Worm (Caenorhabditis elegans) whole organism, L3 larva: ENCODE measurements around the gene C05B5.17.

Experiments used
- ZK546.5 ChIP-seq: sonication (generic microtip); optimal IDR thresholded peaks from 2 replicates; lab custom pipeline; 2017; ENCODE audit warnings: missing biosample characterization, missing genetic modification characterization
- aly-2 ChIP-seq: fragments of 150-350 bp; optimal IDR thresholded peaks from 2 replicates; lab custom pipeline; 2014; ENCODE audit warnings: missing biosample characterization, missing genetic modification characterization
- ama-1 ChIP-seq: fragments of 150-350 bp; optimal IDR thresholded peaks from 2 replicates; lab custom pipeline; 2018
- lin-15B ChIP-seq: fragments of 150-350 bp; optimal IDR thresholded peaks from 2 replicates; lab custom pipeline; 2014; ENCODE audit warnings: missing biosample characterization, missing genetic modification characterization
- mdl-1 ChIP-seq: fragments of 150-350 bp; optimal IDR thresholded peaks from 2 replicates; lab custom pipeline; 2014; ENCODE audit warnings: missing biosample characterization, missing genetic modification characterization
- nhr-11 ChIP-seq: fragments of 150-350 bp; optimal IDR thresholded peaks from 2 replicates; lab custom pipeline; 2014; ENCODE audit warnings: missing biosample characterization, missing genetic modification characterization
- nhr-23 ChIP-seq: fragments of 150-350 bp; optimal IDR thresholded peaks from 2 replicates; lab custom pipeline; 2014; ENCODE audit warnings: missing biosample characterization, missing genetic modification reagents, missing genetic modification characterization
- nhr-237 ChIP-seq: fragments of 150-350 bp; optimal IDR thresholded peaks from 2 replicates; lab custom pipeline; 2014; ENCODE audit warnings: missing biosample characterization, missing genetic modification characterization
- pha-4 ChIP-seq: fragments of 150-350 bp; optimal IDR thresholded peaks from 2 replicates; lab custom pipeline; 2014; ENCODE audit warnings: missing biosample characterization, missing genetic modification reagents, missing genetic modification characterization
- unc-39 ChIP-seq: sonication (generic microtip); optimal IDR thresholded peaks from 4 replicates; lab custom pipeline; 2017; ENCODE audit warnings: missing biosample characterization, missing genetic modification characterization
- unc-62 ChIP-seq: fragments of 150-350 bp; sonication (generic microtip); optimal IDR thresholded peaks from 4 replicates; lab custom pipeline; 2014; ENCODE audit warnings: missing biosample characterization, missing genetic modification reagents, missing genetic modification characterization
- zag-1 ChIP-seq: fragments of 150-350 bp; optimal IDR thresholded peaks from 2 replicates; lab custom pipeline; 2014; ENCODE audit warnings: missing biosample characterization, missing genetic modification characterization

DNA sequence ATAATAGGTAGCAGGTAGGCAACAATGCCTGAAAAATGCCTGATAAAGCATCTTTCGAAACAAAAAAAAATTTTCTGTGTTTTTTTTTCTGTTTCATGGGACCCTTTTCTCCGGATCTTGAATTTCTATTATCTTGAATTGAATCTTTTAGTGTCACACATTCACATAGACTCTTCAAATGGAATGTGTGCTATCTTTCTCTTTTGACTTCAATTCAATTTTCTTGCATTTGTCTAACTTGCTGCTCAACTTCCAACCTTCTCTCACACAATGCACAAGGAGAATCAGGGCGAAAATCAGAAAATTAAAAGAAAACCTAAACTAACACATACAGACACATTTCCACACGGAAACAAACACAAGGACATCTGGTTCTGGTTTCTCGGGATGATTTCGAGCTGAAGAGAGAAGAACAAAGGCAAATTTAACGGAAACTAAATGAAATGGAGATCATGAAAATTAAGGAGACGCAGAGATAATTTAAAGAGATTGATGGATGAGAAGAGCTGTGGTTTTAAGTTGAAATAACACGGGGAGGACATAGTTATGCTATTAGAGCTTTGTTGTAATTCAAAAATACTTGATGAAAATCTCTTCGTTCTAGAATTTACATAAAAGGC is 26.8 kb downstream of the C05B5.17 start:
- TF ChIP-seq ama-1: no peak
- no peak for TF ChIP-seq ZK546.5 (tag; lab: Kevin White, UChicago)
- TF ChIP-seq nhr-11 (tag; lab: Kevin White, UChicago): no peak
- no peak for TF ChIP-seq mdl-1 (tag; lab: Kevin White, UChicago)
- no peak for TF ChIP-seq zag-1
- TF ChIP-seq pha-4 (tag; lab: Kevin White, UChicago): no peak
- no peak for TF ChIP-seq aly-2 (tag; lab: Kevin White, UChicago)
- TF ChIP-seq unc-62 (GFP tag; lab: Kevin White, UChicago): no peak
- no peak for TF ChIP-seq nhr-23 (tag; lab: Kevin White, UChicago)
- no peak for TF ChIP-seq unc-39 (tag; lab: Kevin White, UChicago)
- TF ChIP-seq lin-15B (tag; lab: Kevin White, UChicago): no peak
- no peak for TF ChIP-seq nhr-237
